Fruit fly (Drosophila melanogaster) Kc167 (cell line): ENCODE results near the gene Ino80.

Source experiments
- Sin3A ChIP-seq: fragments of >200 bp; optimal IDR thresholded peaks from 2 replicates; lab custom pipeline; 2018; ENCODE audit warnings: missing external identifiers
- h ChIP-seq: fragments of >200 bp; optimal IDR thresholded peaks from 3 replicates; lab custom pipeline; 2018; ENCODE audit warnings: missing external identifiers
- psq ChIP-seq: fragments of >200 bp; optimal IDR thresholded peaks from 2 replicates; lab custom pipeline; 2017; ENCODE audit warnings: missing external identifiers

DNA sequence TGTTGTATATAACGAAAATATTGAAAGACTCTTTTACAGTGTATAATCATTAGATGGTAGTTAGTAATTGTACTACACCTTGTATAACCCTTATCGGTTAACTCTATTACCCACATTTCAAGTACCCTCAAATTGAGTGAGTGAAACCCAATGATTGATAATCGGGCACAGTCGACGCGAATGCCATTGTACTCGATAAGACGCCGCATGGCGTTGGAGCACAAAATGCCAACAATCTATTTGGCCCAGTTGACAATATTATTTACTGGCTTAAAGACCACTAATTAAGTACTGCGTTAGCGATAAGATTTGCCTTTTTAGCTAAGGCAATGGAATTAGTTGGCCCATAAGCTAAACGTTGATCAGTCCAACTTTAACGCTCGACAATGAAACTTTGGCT, 15.3 kb downstream of the Ino80 start, which contains the start of gene CG3734:
- no peak for TF ChIP-seq Sin3A (lab: Kevin White, UChicago)
- TF ChIP-seq psq (lab: Kevin White, UChicago), result no peak
- no peak for TF ChIP-seq h (lab: Kevin White, UChicago)
